Fruit fly (Drosophila melanogaster) whole organism, embryonic: ENCODE measurements around the gene CG31076.
A peak's percentile ranks its signal among the peaks of the same experiment; 100 is the strongest.

Source experiments
- Atf-2 ChIP-seq: fragments of 200-800 bp; sonication (Bioruptor generic); optimal IDR thresholded peaks from 2 replicates; lab custom pipeline; 2016; ENCODE audit warnings: missing biosample characterization, missing genetic modification characterization
- B-H1 ChIP-seq: fragments of 200-800 bp; sonication (Bioruptor generic); IDR thresholded peaks from 3 replicates; pipeline ENCODE4 v1.3.6; 2022; ENCODE audit warnings: missing biosample characterization, missing genetic modification characterization
- CG10209 ChIP-seq: fragments of 200-800 bp; sonication (Bioruptor generic); optimal IDR thresholded peaks from 3 replicates; lab custom pipeline; 2017; ENCODE audit warnings: missing biosample characterization, mild to moderate bottlenecking, missing genetic modification characterization, missing genetic modification reagents
- CG10462 ChIP-seq: fragments of 200-800 bp; sonication (Bioruptor generic); optimal IDR thresholded peaks from 2 replicates; lab custom pipeline; 2016; ENCODE audit warnings: missing biosample characterization, missing genetic modification characterization
- CG11504 ChIP-seq: fragments of 200-800 bp; sonication (Bioruptor generic); optimal IDR thresholded peaks from 3 replicates; lab custom pipeline; 2019; ENCODE audit warnings: missing biosample characterization, mild to moderate bottlenecking, missing genetic modification characterization, moderate library complexity
- CG12236 ChIP-seq: fragments of 200-800 bp; sonication (Bioruptor generic); optimal IDR thresholded peaks from 2 replicates; lab custom pipeline; 2016; ENCODE audit warnings: missing biosample characterization, missing genetic modification characterization
- CG15514 ChIP-seq: fragments of 200-800 bp; sonication (Bioruptor generic); optimal IDR thresholded peaks from 3 replicates; lab custom pipeline; 2017; ENCODE audit warnings: missing biosample characterization, missing genetic modification characterization, mild to moderate bottlenecking, moderate library complexity, missing genetic modification reagents
- CG15696 ChIP-seq: fragments of 200-800 bp; sonication (Bioruptor generic); optimal IDR thresholded peaks from 2 replicates; lab custom pipeline; 2019; ENCODE audit warnings: missing biosample characterization, mild to moderate bottlenecking, missing genetic modification characterization, moderate library complexity
- CG17328 ChIP-seq: fragments of 200-800 bp; sonication (Bioruptor generic); IDR thresholded peaks from 2 replicates; pipeline ENCODE4 v1.3.6; 2022; ENCODE audit warnings: missing biosample characterization, missing genetic modification characterization
- CG1792 ChIP-seq: fragments of 200-800 bp; sonication (Bioruptor generic); optimal IDR thresholded peaks from 2 replicates; lab custom pipeline; 2016; ENCODE audit warnings: missing biosample characterization, missing genetic modification characterization
- CG2116 ChIP-seq: fragments of 200-800 bp; sonication (Bioruptor generic); optimal IDR thresholded peaks from 3 replicates; lab custom pipeline; 2018; ENCODE audit warnings: missing biosample characterization, mild to moderate bottlenecking, missing genetic modification characterization
- CG2202 ChIP-seq: fragments of 200-800 bp; sonication (Bioruptor generic); optimal IDR thresholded peaks from 2 replicates; lab custom pipeline; 2018; ENCODE audit warnings: missing biosample characterization, mild to moderate bottlenecking, missing genetic modification characterization
- CG30020 ChIP-seq: fragments of 200-800 bp; optimal IDR thresholded peaks from 2 replicates; lab custom pipeline; 2019; ENCODE audit warnings: missing biosample characterization, mild to moderate bottlenecking, missing genetic modification characterization, moderate library complexity
- CG32772 ChIP-seq: fragments of 200-800 bp; sonication (Bioruptor generic); IDR thresholded peaks from 2 replicates; pipeline ENCODE4 v1.3.6; 2022; ENCODE audit warnings: missing biosample characterization, missing genetic modification characterization
- CG4282 ChIP-seq: fragments of 200-800 bp; sonication (Bioruptor generic); optimal IDR thresholded peaks from 2 replicates; lab custom pipeline; 2016; ENCODE audit warnings: missing biosample characterization, missing genetic modification characterization
- CG6791 ChIP-seq: fragments of 200-800 bp; sonication (Bioruptor generic); IDR thresholded peaks from 3 replicates; pipeline ENCODE4 v1.3.6; 2022; ENCODE audit warnings: missing biosample characterization, missing genetic modification characterization; ENCODE audit not compliant: partially characterized antibody
- CG7839 ChIP-seq: fragments of 200-800 bp; sonication (Bioruptor generic); optimal IDR thresholded peaks from 3 replicates; lab custom pipeline; 2018; ENCODE audit warnings: missing biosample characterization, mild to moderate bottlenecking, missing genetic modification characterization, moderate library complexity
- CG9727 ChIP-seq: fragments of 200-800 bp; sonication (Bioruptor generic); optimal IDR thresholded peaks from 3 replicates; lab custom pipeline; 2017; ENCODE audit warnings: missing biosample characterization, mild to moderate bottlenecking, missing genetic modification characterization
- CTCF ChIP-seq: fragments of 200-800 bp; sonication (Bioruptor generic); optimal IDR thresholded peaks from 2 replicates; lab custom pipeline; 2017; ENCODE audit warnings: missing biosample characterization, mild to moderate bottlenecking, missing genetic modification characterization, moderate library complexity
- Dad ChIP-seq: fragments of 200-800 bp; sonication (Bioruptor generic); optimal IDR thresholded peaks from 3 replicates; lab custom pipeline; 2016; ENCODE audit warnings: missing biosample characterization, missing genetic modification characterization
- Dek ChIP-seq: fragments of 200-800 bp; sonication (Bioruptor generic); optimal IDR thresholded peaks from 3 replicates; lab custom pipeline; 2019; ENCODE audit warnings: missing biosample characterization, mild to moderate bottlenecking, missing genetic modification characterization, moderate library complexity
- Dfd ChIP-seq, 2 experiments: fragments of >200 bp; optimal IDR thresholded peaks; 2 replicates each; lab custom pipeline; 2017; ENCODE audit warnings: missing biosample characterization in 2 of 2, missing genetic modification characterization in 2 of 2
- Dll ChIP-seq: fragments of 200-800 bp; sonication (Bioruptor generic); IDR thresholded peaks from 4 replicates; pipeline ENCODE4 v1.3.6; 2022; ENCODE audit warnings: missing biosample characterization, missing genetic modification characterization; ENCODE audit not compliant: partially characterized antibody
- Doc3 ChIP-seq: fragments of 200-800 bp; sonication (Bioruptor generic); IDR thresholded peaks from 3 replicates; pipeline ENCODE4 v1.3.6; 2022; ENCODE audit warnings: missing biosample characterization, missing genetic modification characterization; ENCODE audit not compliant: partially characterized antibody
- HHEX ChIP-seq: fragments of 200-800 bp; sonication (Bioruptor generic); optimal IDR thresholded peaks from 3 replicates; lab custom pipeline; 2017; ENCODE audit warnings: missing biosample characterization, mild to moderate bottlenecking, missing genetic modification characterization, missing genetic modification reagents
- Hr78 ChIP-seq, 2 experiments: fragments of 200-800 bp in 1 of 2; fragments of >200 bp in 1 of 2; sonication (Bioruptor generic) in 1 of 2; optimal IDR thresholded peaks; 2 replicates each; lab custom pipeline; 2017 to 2019; ENCODE audit warnings: missing biosample characterization in 2 of 2, missing genetic modification characterization in 2 of 2, mild to moderate bottlenecking in 1 of 2, moderate library complexity in 1 of 2
- NFAT ChIP-seq: fragments of 200-800 bp; sonication (Bioruptor generic); IDR thresholded peaks from 2 replicates; pipeline ENCODE4 v1.3.6; 2022; ENCODE audit warnings: missing biosample characterization, missing genetic modification characterization
- NK7.1 ChIP-seq: fragments of 200-800 bp; sonication (Bioruptor generic); optimal IDR thresholded peaks from 3 replicates; lab custom pipeline; 2016; ENCODE audit warnings: missing biosample characterization, missing genetic modification characterization
- Neu2 ChIP-seq: fragments of 200-800 bp; sonication (Bioruptor generic); optimal IDR thresholded peaks from 3 replicates; lab custom pipeline; 2016; ENCODE audit warnings: missing biosample characterization, missing genetic modification characterization, borderline replicate concordance
- Poxn ChIP-seq: fragments of 200-800 bp; sonication (Bioruptor generic); IDR thresholded peaks from 2 replicates; pipeline ENCODE4 v1.3.6; 2022; ENCODE audit warnings: missing biosample characterization, missing genetic modification characterization
- ac ChIP-seq: fragments of 200-800 bp; sonication (Bioruptor generic); optimal IDR thresholded peaks from 3 replicates; lab custom pipeline; 2017; ENCODE audit warnings: missing biosample characterization, mild to moderate bottlenecking, missing genetic modification characterization
- ase ChIP-seq: fragments of 200-800 bp; sonication (Bioruptor generic); IDR thresholded peaks from 3 replicates; pipeline ENCODE4 v1.3.6; 2022; ENCODE audit warnings: missing biosample characterization, missing genetic modification characterization
- ci ChIP-seq: fragments of 200-800 bp; sonication (Bioruptor generic); IDR thresholded peaks from 3 replicates; pipeline ENCODE4 v1.3.6; 2022; ENCODE audit warnings: missing biosample characterization, missing genetic modification characterization
- dm ChIP-seq: fragments of 200-800 bp; sonication (Bioruptor generic); optimal IDR thresholded peaks from 3 replicates; lab custom pipeline; 2016; ENCODE audit warnings: missing biosample characterization, missing genetic modification characterization
- ftz-f1 ChIP-seq: fragments of 200-800 bp; sonication (Bioruptor generic); optimal IDR thresholded peaks from 2 replicates; lab custom pipeline; 2016; ENCODE audit warnings: missing biosample characterization, missing genetic modification characterization
- gcm2 ChIP-seq: fragments of 200-800 bp; sonication (Bioruptor generic); optimal IDR thresholded peaks from 2 replicates; lab custom pipeline; 2016; ENCODE audit warnings: missing biosample characterization, missing genetic modification characterization
- her ChIP-seq: fragments of 200-800 bp; sonication (Bioruptor generic); optimal IDR thresholded peaks from 2 replicates; lab custom pipeline; 2016; ENCODE audit warnings: missing biosample characterization, missing genetic modification characterization
- jing ChIP-seq: fragments of 200-800 bp; sonication (Bioruptor generic); optimal IDR thresholded peaks from 2 replicates; lab custom pipeline; 2018; ENCODE audit warnings: missing biosample characterization, mild to moderate bottlenecking, missing genetic modification characterization
- klu ChIP-seq: fragments of 200-800 bp; sonication (Bioruptor generic); IDR thresholded peaks from 2 replicates; pipeline ENCODE4 v1.3.6; 2022; ENCODE audit warnings: missing biosample characterization, missing genetic modification characterization
- pb ChIP-seq: fragments of 200-800 bp; sonication (Bioruptor generic); optimal IDR thresholded peaks from 3 replicates; lab custom pipeline; 2016; ENCODE audit warnings: missing biosample characterization, missing genetic modification characterization
- pfk ChIP-seq: fragments of 200-800 bp; sonication (Bioruptor generic); optimal IDR thresholded peaks from 2 replicates; lab custom pipeline; 2018; ENCODE audit warnings: missing biosample characterization, mild to moderate bottlenecking, missing genetic modification characterization, moderate library complexity
- prd ChIP-seq, 3 experiments: fragments of >200 bp in 2 of 3; fragments of 200-800 bp in 1 of 3; sonication (Bioruptor generic) in 1 of 3; optimal IDR thresholded peaks in 2 of 3; IDR thresholded peaks in 1 of 3; 2 replicates in 2 of 3; 3 replicates in 1 of 3; pipeline versions ENCODE4 v1.3.6 to Lab custom; 2017 to 2022; ENCODE audit warnings: missing biosample characterization in 1 of 3, missing genetic modification characterization in 1 of 3
- sob ChIP-seq: fragments of 200-800 bp; sonication (Bioruptor generic); IDR thresholded peaks from 2 replicates; pipeline ENCODE4 v1.3.6; 2022; ENCODE audit warnings: missing biosample characterization, missing genetic modification characterization
- stc ChIP-seq: fragments of 200-800 bp; sonication (Bioruptor generic); IDR thresholded peaks from 2 replicates; pipeline ENCODE4 v1.3.6; 2022; ENCODE audit warnings: missing biosample characterization, missing genetic modification characterization
- tap ChIP-seq: fragments of 200-800 bp; optimal IDR thresholded peaks from 3 replicates; lab custom pipeline; 2019; ENCODE audit warnings: missing biosample characterization, mild to moderate bottlenecking, missing genetic modification characterization, moderate library complexity
- tio ChIP-seq: fragments of 200-800 bp; sonication (Bioruptor generic); optimal IDR thresholded peaks from 2 replicates; lab custom pipeline; 2017; ENCODE audit warnings: missing biosample characterization, missing genetic modification characterization, inconsistent platforms
- ttk ChIP-seq: fragments of 200-800 bp; sonication (Bioruptor generic); IDR thresholded peaks from 2 replicates; pipeline ENCODE4 v2.1.2; 2022; ENCODE audit warnings: missing biosample characterization, missing genetic modification characterization
- tup ChIP-seq: fragments of 200-800 bp; sonication (Bioruptor generic); optimal IDR thresholded peaks from 2 replicates; lab custom pipeline; 2016; ENCODE audit warnings: missing biosample characterization, mild to moderate bottlenecking, missing genetic modification characterization, moderate library complexity
- wor ChIP-seq: fragments of 200-800 bp; sonication (Bioruptor generic); IDR thresholded peaks from 2 replicates; pipeline ENCODE4 v1.3.6; 2022; ENCODE audit warnings: missing biosample characterization, missing genetic modification characterization

CG31076 gene

dm6 chr3R:26957132-26957531 is 32.5 kb downstream of the CG31076 start:
- no peak for TF ChIP-seq her (GFP tag; lab: Kevin White, UChicago)
- no peak for TF ChIP-seq Dad (GFP tag; lab: Kevin White, UChicago)
- TF ChIP-seq CG30020 (tag; lab: Kevin White, UChicago): no peak
- TF ChIP-seq stc (GFP tag; lab: Robert Waterston, UW): no peak
- TF ChIP-seq CTCF: peak; percentile 2
- 0 out of 2 replicates have a peak, but pooled peaks have one; percentile 19 for TF ChIP-seq NFAT
- TF ChIP-seq Doc3 (GFP tag; lab: Robert Waterston, UW): 0 out of 3 replicates have a peak, but pooled peaks have one; percentile 13
- TF ChIP-seq ftz-f1 (GFP tag; lab: Kevin White, UChicago): peak; percentile 24
- TF ChIP-seq Hr78 (GFP tag; optimal IDR thresholded peaks at IDR 0.05; lab: Kevin White, UChicago): peak in 1 of 2 experiments; percentile 62
- TF ChIP-seq pb (GFP tag; lab: Kevin White, UChicago): no peak
- TF ChIP-seq, all 482 proteins: peak for 5

dm6 chr3R:26956376-26957062 is 33.1 kb downstream of the CG31076 start:
- TF ChIP-seq CG1792 (GFP tag; lab: Kevin White, UChicago) (no peak), CG17328 (GFP tag; lab: Robert Waterston, UW) (0 out of 2 replicates have a peak, but pooled peaks have one; percentile 25), sob (GFP tag; lab: Robert Waterston, UW) (no peak), CG2116 (GFP tag; lab: Kevin White, UChicago) (no peak), wor (GFP tag; lab: Robert Waterston, UW) (no peak), CG32772 (GFP tag; lab: Robert Waterston, UW) (no peak), CG2202 (tag; lab: Kevin White, UChicago) (no peak), CG15514 (GFP tag; lab: Kevin White, UChicago) (no peak), klu (GFP tag; lab: Robert Waterston, UW) (no peak), ac (GFP tag; lab: Kevin White, UChicago) (no peak), HHEX (GFP tag; lab: Kevin White, UChicago) (no peak), Dll (GFP tag; lab: Robert Waterston, UW) (no peak), Neu2 (GFP tag; lab: Kevin White, UChicago) (no peak), prd (optimal IDR thresholded peaks at IDR 0.05; lab: Kevin White, UChicago) (no peak), prd (GFP tag; IDR thresholded peaks at IDR 0.05; lab: Robert Waterston, UW) (no peak), tio (no peak), tup (GFP tag; lab: Kevin White, UChicago) (no peak), Atf-2 (no peak), Poxn (GFP tag; lab: Robert Waterston, UW) (no peak), CG9727 (no peak), tap (tag; lab: Kevin White, UChicago) (no peak), Dek (no peak), CG7839 (tag; lab: Kevin White, UChicago) (no peak), CG4282 (GFP tag; lab: Kevin White, UChicago) (no peak), ci (GFP tag; lab: Robert Waterston, UW) (no peak; the same call in 2 of the 3 replicates), Dfd (GFP tag; optimal IDR thresholded peaks at IDR 0.05; lab: Kevin White, UChicago) (no peak), CG6791 (GFP tag; lab: Robert Waterston, UW) (no peak), ttk (no peak), B-H1 (no peak), CG12236 (no peak), CG15696 (tag; lab: Kevin White, UChicago) (no peak), dm (no peak), gcm2 (GFP tag; lab: Kevin White, UChicago) (no peak), pfk (no peak), NK7.1 (no peak), CG10462 (no peak), ase (GFP tag; lab: Robert Waterston, UW) (no peak), jing (GFP tag; lab: Kevin White, UChicago) (no peak), CG10209 (GFP tag; lab: Kevin White, UChicago) (no peak), CG11504 (tag; lab: Kevin White, UChicago) (peak; percentile 16)
